Worm (Caenorhabditis elegans): ENCODE results near the gene bpnt-1.
A peak's percentile ranks its signal among the peaks of the same experiment; 100 is the strongest.

The bpnt-1 gene

DNA sequence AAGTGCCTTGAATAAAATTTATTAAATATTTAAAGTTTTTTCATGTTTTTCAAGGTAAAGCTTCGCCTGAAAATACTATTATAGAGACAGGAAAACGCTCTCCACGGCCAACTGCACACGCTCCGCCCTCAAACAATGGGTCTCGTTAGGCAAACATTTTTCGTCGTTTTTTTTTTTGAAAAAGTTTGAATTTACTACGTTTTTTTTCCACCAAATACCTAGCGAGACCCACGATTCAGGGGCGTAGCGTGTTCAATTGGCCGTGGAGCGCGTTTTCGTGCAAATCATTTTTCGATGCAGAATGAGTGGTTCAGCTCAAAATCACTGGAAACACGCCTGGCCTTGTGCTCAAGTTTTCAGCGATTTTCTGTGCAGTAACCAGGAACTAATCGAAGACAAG lies 47.8 kb downstream of the bpnt-1 start, which contains the start of gene W06B4.2:
W06B4.2 (plus strand) TSS at position 301 of the 400 bp plus-strand sequence.
- no peak for TF ChIP-seq ceh-28 (tag; optimal IDR thresholded peaks at IDR 0.05)
- TF ChIP-seq mdl-1 (tag; optimal IDR thresholded peaks at IDR 0.05): no peak
- TF ChIP-seq elt-2 (tag; optimal IDR thresholded peaks at IDR 0.05): no peak
- TF ChIP-seq egl-27 (tag; optimal IDR thresholded peaks at IDR 0.05): no peak
- no peak for TF ChIP-seq fkh-2 (tag; optimal IDR thresholded peaks at IDR 0.05)
- no peak for TF ChIP-seq lsy-12 (tag; optimal IDR thresholded peaks at IDR 0.05)

ce11 chrII:4468897-4469459 lies 48.9 kb downstream of the bpnt-1 start:
- TF ChIP-seq elt-1 (tag; optimal IDR thresholded peaks at IDR 0.05) (no peak), pqm-1 (tag; optimal IDR thresholded peaks at IDR 0.05) (peak; percentile 52), eor-1 (tag; optimal IDR thresholded peaks at IDR 0.05) (no peak), elt-3 (tag; optimal IDR thresholded peaks at IDR 0.05) (no peak), lin-15B (tag; optimal IDR thresholded peaks at IDR 0.05) (no peak), nhr-23 (tag; optimal IDR thresholded peaks at IDR 0.05) (no peak), pha-4 (tag; optimal IDR thresholded peaks at IDR 0.05) (peak; percentile 31), ama-1 (optimal IDR thresholded peaks at IDR 0.05) (no peak), mdl-1 (tag; optimal IDR thresholded peaks at IDR 0.05) (no peak), ztf-4 (tag; optimal IDR thresholded peaks at IDR 0.05) (no peak), sea-2 (GFP tag; optimal IDR thresholded peaks at IDR 0.05) (no peak), nhr-43 (tag; optimal IDR thresholded peaks at IDR 0.05; ENCODE audit: poor library complexity, severe bottlenecking) (no peak)

- no peak for TF ChIP-seq R02D3.7 (tag; optimal IDR thresholded peaks at IDR 0.05)
- no peak for TF ChIP-seq ZK546.5 (tag; optimal IDR thresholded peaks at IDR 0.05)
- TF ChIP-seq tbx-2 (tag; optimal IDR thresholded peaks at IDR 0.05): no peak
- no peak for TF ChIP-seq mml-1 (tag; optimal IDR thresholded peaks at IDR 0.05)
- no peak for TF ChIP-seq eor-1 (tag; optimal IDR thresholded peaks at IDR 0.05)
- no peak for TF ChIP-seq ceh-16 (tag; optimal IDR thresholded peaks at IDR 0.05)
- TF ChIP-seq jun-1 (tag; optimal IDR thresholded peaks at IDR 0.05): no peak
- no peak for TF ChIP-seq nhr-77 (tag; optimal IDR thresholded peaks at IDR 0.05)
- no peak for TF ChIP-seq nhr-23 (tag; optimal IDR thresholded peaks at IDR 0.05)
- no peak for TF ChIP-seq nhr-237 (tag; optimal IDR thresholded peaks at IDR 0.05)
- TF ChIP-seq elt-2 (tag; optimal IDR thresholded peaks at IDR 0.05): no peak
- no peak for TF ChIP-seq sea-2 (GFP tag; optimal IDR thresholded peaks at IDR 0.05)
- TF ChIP-seq nhr-28 (tag; optimal IDR thresholded peaks at IDR 0.05): no peak
- no peak for TF ChIP-seq hmg-11 (tag; optimal IDR thresholded peaks at IDR 0.05)
- no peak for TF ChIP-seq fos-1 (tag; optimal IDR thresholded peaks at IDR 0.05)
- TF ChIP-seq ztf-11 (tag; optimal IDR thresholded peaks at IDR 0.05): no peak
Observed at ce11 chrII:4470972-4471645, 51.1 kb downstream of the bpnt-1 start, which contains the start of gene W06B4.1. Gene W06B4.1, plus strand, starts transcription at chrII:4471595.

Data from whole organism, L3 larva.